Worm (Caenorhabditis elegans) whole organism, L4 larva: ENCODE data around the gene sra-28.

Experiments used
- F26F4.8 ChIP-seq: fragments of 200-800 bp; sonication (Bioruptor generic); conservative IDR thresholded peaks from 2 replicates; pipeline ENCODE4 v1.3.6; 2022; ENCODE audit warnings: missing genetic modification characterization, missing compliant biosample characterization
- Y5F2A.4 ChIP-seq: fragments of 200-800 bp; sonication (Bioruptor generic); optimal IDR thresholded peaks from 2 replicates; lab custom pipeline; 2018; ENCODE audit warnings: mild to moderate bottlenecking, missing genetic modification characterization, missing compliant biosample characterization
- ZK337.2 ChIP-seq: fragments of 200-800 bp; sonication (Bioruptor generic); IDR thresholded peaks from 2 replicates; pipeline ENCODE4 v1.3.6; 2022; ENCODE audit warnings: missing genetic modification reagents, missing genetic modification characterization, missing compliant biosample characterization
- ZK546.5 ChIP-seq, 2 experiments: sonication (generic microtip); optimal IDR thresholded peaks; 2 replicates each; lab custom pipeline; 2017; ENCODE audit warnings: missing biosample characterization in 2 of 2, missing genetic modification characterization in 2 of 2
- aha-1 ChIP-seq: fragments of 150-350 bp; peaks from one replicate; lab custom pipeline; 2014; ENCODE audit warnings: missing biosample characterization, missing genetic modification characterization
- arid-1 ChIP-seq: fragments of 200-800 bp; sonication (Bioruptor generic); conservative IDR thresholded peaks from 2 replicates; pipeline ENCODE4 v1.3.6; 2022; ENCODE audit warnings: missing genetic modification reagents, missing genetic modification characterization, missing compliant biosample characterization
- attf-4 ChIP-seq: sonication (generic microtip); optimal IDR thresholded peaks from 3 replicates; lab custom pipeline; 2017; ENCODE audit warnings: missing biosample characterization, missing genetic modification characterization
- ceh-28 ChIP-seq: fragments of 150-350 bp; optimal IDR thresholded peaks from 2 replicates; lab custom pipeline; 2014; ENCODE audit warnings: missing biosample characterization, missing genetic modification reagents, missing genetic modification characterization
- ceh-44 ChIP-seq: fragments of 200-800 bp; sonication (Bioruptor generic); IDR thresholded peaks from 2 replicates; pipeline ENCODE4 v1.3.6; 2022; ENCODE audit warnings: missing genetic modification reagents, missing genetic modification characterization, missing compliant biosample characterization
- ceh-62 ChIP-seq: sonication (generic microtip); optimal IDR thresholded peaks from 2 replicates; lab custom pipeline; 2017; ENCODE audit warnings: missing biosample characterization, missing genetic modification characterization
- cey-2 ChIP-seq: sonication (generic microtip); optimal IDR thresholded peaks from 3 replicates; lab custom pipeline; 2017; ENCODE audit warnings: missing genetic modification characterization, mild to moderate bottlenecking, missing compliant biosample characterization, antibody characterized with exemption, borderline replicate concordance; ENCODE audit not compliant: insufficient read depth
- daf-16 ChIP-seq, 3 experiments: sonication (generic microtip); optimal IDR thresholded peaks; 2 replicates each; lab custom pipeline; 2016 to 2017; ENCODE audit warnings: missing genetic modification characterization in 3 of 3, missing genetic modification reagents in 3 of 3, mild to moderate bottlenecking in 2 of 3, missing compliant biosample characterization in 2 of 3, missing biosample characterization in 1 of 3, moderate library complexity in 1 of 3
- daf-8 ChIP-seq: fragments of 200-800 bp; sonication (Bioruptor generic); IDR thresholded peaks from 2 replicates; pipeline ENCODE4 v1.3.6; 2022; ENCODE audit warnings: missing genetic modification characterization, missing compliant biosample characterization
- dmd-8 ChIP-seq: fragments of 200-800 bp; sonication (Bioruptor generic); IDR thresholded peaks from 2 replicates; pipeline ENCODE4 v1.3.6; 2022; ENCODE audit warnings: missing genetic modification characterization, missing compliant biosample characterization
- dmd-9 ChIP-seq: fragments of 200-800 bp; sonication (Bioruptor generic); IDR thresholded peaks from 2 replicates; pipeline ENCODE4 v1.3.6; 2022; ENCODE audit warnings: missing genetic modification reagents, missing genetic modification characterization, missing compliant biosample characterization
- dpl-1 ChIP-seq: fragments of 150-350 bp; optimal IDR thresholded peaks from 2 replicates; lab custom pipeline; 2014; ENCODE audit warnings: missing biosample characterization, missing genetic modification reagents, missing genetic modification characterization
- dve-1 ChIP-seq: sonication (generic microtip); optimal IDR thresholded peaks from 2 replicates; lab custom pipeline; 2017; ENCODE audit warnings: antibody characterized with exemption, mild to moderate bottlenecking, missing genetic modification characterization, missing compliant biosample characterization; ENCODE audit not compliant: insufficient read depth
- fos-1 ChIP-seq: fragments of 150-350 bp; optimal IDR thresholded peaks from 2 replicates; lab custom pipeline; 2014; ENCODE audit warnings: missing biosample characterization, missing genetic modification characterization
- gei-8 ChIP-seq: fragments of 200-800 bp; sonication (Bioruptor generic); optimal IDR thresholded peaks from 2 replicates; lab custom pipeline; 2018; ENCODE audit warnings: mild to moderate bottlenecking, missing genetic modification characterization, missing compliant biosample characterization
- hlh-11 ChIP-seq: fragments of 200-800 bp; sonication (Bioruptor generic); optimal IDR thresholded peaks from 2 replicates; lab custom pipeline; 2018; ENCODE audit warnings: mild to moderate bottlenecking, missing genetic modification characterization, missing compliant biosample characterization
- hlh-30 ChIP-seq: sonication (generic microtip); optimal IDR thresholded peaks from 2 replicates; lab custom pipeline; 2017; ENCODE audit warnings: antibody characterized with exemption, mild to moderate bottlenecking, missing genetic modification characterization, missing compliant biosample characterization; ENCODE audit not compliant: insufficient read depth
- hmg-1.1 ChIP-seq: fragments of 200-800 bp; sonication (Bioruptor generic); IDR thresholded peaks from 2 replicates; pipeline ENCODE4 v1.3.6; 2022; ENCODE audit warnings: missing genetic modification reagents, missing genetic modification characterization, missing compliant biosample characterization
- lin-1 ChIP-seq: fragments of 200-800 bp; sonication (Bioruptor generic); IDR thresholded peaks from 2 replicates; pipeline ENCODE4 v1.3.6; 2022; ENCODE audit warnings: missing genetic modification reagents, missing genetic modification characterization, missing compliant biosample characterization
- lsy-2 ChIP-seq, 2 experiments: fragments of 150-350 bp in 1 of 2; sonication (generic microtip) in 1 of 2; optimal IDR thresholded peaks; 2 replicates each; lab custom pipeline; 2014 to 2017; ENCODE audit warnings: missing biosample characterization in 2 of 2, missing genetic modification characterization in 2 of 2
- madf-9 ChIP-seq: fragments of 200-800 bp; sonication (Bioruptor generic); conservative IDR thresholded peaks from 2 replicates; pipeline ENCODE4 v1.3.6; 2022; ENCODE audit warnings: missing genetic modification reagents, missing genetic modification characterization, missing compliant biosample characterization
- mdl-1 ChIP-seq, 2 experiments: fragments of 150-350 bp in 1 of 2; sonication (generic microtip) in 1 of 2; optimal IDR thresholded peaks; 2 replicates each; lab custom pipeline; 2014 to 2017; ENCODE audit warnings: missing biosample characterization in 2 of 2, missing genetic modification characterization in 2 of 2
- mep-1 ChIP-seq: fragments of 150-350 bp; sonication (generic microtip); optimal IDR thresholded peaks from 3 replicates; lab custom pipeline; 2014; ENCODE audit warnings: missing biosample characterization, missing genetic modification characterization
- mxl-2 ChIP-seq: fragments of 200-800 bp; sonication (Bioruptor generic); conservative IDR thresholded peaks from 2 replicates; pipeline ENCODE4 v1.3.6; 2022; ENCODE audit warnings: missing genetic modification reagents, missing genetic modification characterization, missing compliant biosample characterization
- nhr-11 ChIP-seq: fragments of 150-350 bp; optimal IDR thresholded peaks from 2 replicates; lab custom pipeline; 2014; ENCODE audit warnings: missing biosample characterization, missing genetic modification characterization
- nhr-28 ChIP-seq: fragments of 150-350 bp; optimal IDR thresholded peaks from 2 replicates; lab custom pipeline; 2014; ENCODE audit warnings: missing biosample characterization, missing genetic modification characterization
- pha-4 ChIP-seq, 2 experiments: fragments of 150-350 bp in 1 of 2; fragments of 200-800 bp in 1 of 2; sonication (Bioruptor generic) in 1 of 2; IDR thresholded peaks in 1 of 2; optimal IDR thresholded peaks in 1 of 2; 2 replicates each; pipeline versions ENCODE4 v1.3.6 to Lab custom; 2014 to 2022; ENCODE audit warnings: missing genetic modification characterization in 2 of 2, missing genetic modification reagents in 2 of 2, missing biosample characterization in 1 of 2, missing compliant biosample characterization in 1 of 2
- saeg-2 ChIP-seq: fragments of 200-800 bp; sonication (Bioruptor generic); IDR thresholded peaks from 2 replicates; pipeline ENCODE4 v1.3.6; 2022; ENCODE audit warnings: missing genetic modification reagents, missing genetic modification characterization, missing compliant biosample characterization
- set-16 ChIP-seq: fragments of 200-800 bp; sonication (Bioruptor generic); IDR thresholded peaks from 2 replicates; pipeline ENCODE4 v1.3.6; 2022; ENCODE audit warnings: missing genetic modification reagents, missing genetic modification characterization, missing compliant biosample characterization
- spr-1 ChIP-seq: sonication (generic microtip); optimal IDR thresholded peaks from 2 replicates; lab custom pipeline; 2016; ENCODE audit warnings: mild to moderate bottlenecking, missing genetic modification characterization, missing compliant biosample characterization
- spr-3 ChIP-seq: fragments of 200-800 bp; sonication (Bioruptor generic); optimal IDR thresholded peaks from 2 replicates; lab custom pipeline; 2018; ENCODE audit warnings: mild to moderate bottlenecking, missing genetic modification characterization, missing compliant biosample characterization
- tag-97 ChIP-seq: fragments of 200-800 bp; sonication (Bioruptor generic); IDR thresholded peaks from 2 replicates; pipeline ENCODE4 v1.3.6; 2022; ENCODE audit warnings: missing genetic modification characterization, missing compliant biosample characterization
- tra-1 ChIP-seq: fragments of 200-800 bp; sonication (Bioruptor generic); IDR thresholded peaks from 2 replicates; pipeline ENCODE4 v1.3.6; 2022; ENCODE audit warnings: missing genetic modification reagents, missing genetic modification characterization, missing compliant biosample characterization
- unc-130 ChIP-seq: sonication (generic microtip); optimal IDR thresholded peaks from 2 replicates; lab custom pipeline; 2016; ENCODE audit warnings: missing genetic modification reagents, missing genetic modification characterization, missing compliant biosample characterization
- unc-62 ChIP-seq, 3 experiments: fragments of 150-350 bp in 1 of 3; sonication (generic microtip); optimal IDR thresholded peaks in 2 of 3; peaks in 1 of 3; 1 replicate in 1 of 3; 2 replicates in 2 of 3; lab custom pipeline; 2014 to 2017; ENCODE audit warnings: missing biosample characterization in 3 of 3, missing genetic modification characterization in 3 of 3, missing genetic modification reagents in 3 of 3, missing genotype in 1 of 3
- vab-7 ChIP-seq: fragments of 200-800 bp; sonication (Bioruptor generic); IDR thresholded peaks from 2 replicates; pipeline ENCODE4 v1.3.6; 2022; ENCODE audit warnings: missing genetic modification reagents, missing genetic modification characterization, missing compliant biosample characterization
- zfp-2 ChIP-seq: sonication (generic microtip); optimal IDR thresholded peaks from 2 replicates; lab custom pipeline; 2016; ENCODE audit warnings: mild to moderate bottlenecking, missing genetic modification characterization, missing compliant biosample characterization
- zfp-3 ChIP-seq: fragments of 200-800 bp; sonication (Bioruptor generic); conservative IDR thresholded peaks from 2 replicates; pipeline ENCODE4 v1.3.6; 2022; ENCODE audit warnings: missing genetic modification reagents, missing genetic modification characterization, missing compliant biosample characterization
- ztf-7 ChIP-seq: fragments of 150-350 bp; optimal IDR thresholded peaks from 2 replicates; lab custom pipeline; 2014; ENCODE audit warnings: missing biosample characterization, missing genetic modification characterization

Gene sra-28

DNA sequence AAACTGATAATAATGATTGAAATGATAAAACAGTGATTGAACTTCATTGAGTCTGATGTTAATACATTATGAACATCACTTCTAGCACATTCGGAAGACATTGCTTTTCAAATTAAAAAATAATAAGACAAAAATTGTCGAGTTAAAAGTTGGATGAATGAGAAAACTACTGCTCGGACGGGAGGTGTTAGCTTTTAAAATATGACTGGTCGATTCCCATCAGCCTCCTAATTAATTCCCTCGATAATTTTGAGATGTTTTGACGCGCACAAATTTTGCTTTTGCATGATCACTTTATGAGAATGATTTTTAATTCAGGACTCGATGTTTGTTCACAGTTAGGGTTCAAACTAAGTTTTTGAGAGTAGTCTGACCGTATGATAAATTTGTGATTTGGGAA lies at the start of gene sra-28:
Gene sra-28 (minus strand): TSS at position 101 of the 400 bp plus-strand sequence.
- TF ChIP-seq ZK337.2 (GFP tag; lab: Robert Waterston, UW) (no peak), spr-3 (GFP tag; lab: Kevin White, UChicago) (no peak), Y5F2A.4 (GFP tag; lab: Kevin White, UChicago) (no peak), saeg-2 (GFP tag; lab: Robert Waterston, UW) (no peak), ceh-28 (tag; lab: Kevin White, UChicago) (no peak), dve-1 (tag; lab: Kevin White, UChicago) (no peak), unc-62 (GFP tag; optimal IDR thresholded peaks at IDR 0.05 in 1 of 2; lab: Kevin White, UChicago) (no peak), unc-62 (tag; optimal IDR thresholded peaks at IDR 0.05; lab: Kevin White, UChicago) (no peak), zfp-3 (GFP tag; lab: Robert Waterston, UW) (no peak)

DNA sequence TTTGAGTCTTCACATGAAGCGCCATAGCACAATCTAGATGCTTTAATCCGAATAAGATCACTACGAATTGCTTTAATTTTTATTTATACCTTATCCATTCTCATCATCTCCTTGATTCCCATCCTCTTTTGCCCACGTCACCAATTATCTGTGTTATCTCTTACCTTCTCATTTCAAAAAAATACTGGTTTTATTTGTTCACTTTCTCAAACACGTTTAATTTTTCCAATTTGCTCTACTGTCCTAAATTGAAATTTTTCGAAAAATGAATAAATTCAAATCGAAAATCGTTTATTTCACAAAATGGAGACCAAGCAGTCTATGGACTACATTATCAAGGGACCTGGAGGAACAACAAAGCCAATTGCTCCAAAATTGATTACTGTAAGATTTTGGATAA lies 48.3 kb upstream of the sra-28 start, which contains the start of gene F54H5.3:
Gene F54H5.3 (plus strand): TSS at position 301 of the 400 bp plus-strand sequence.
- TF ChIP-seq ztf-7 (no peak), pha-4 (GFP tag; IDR thresholded peaks at IDR 0.05; lab: Robert Waterston, UW) (no peak), pha-4 (tag; optimal IDR thresholded peaks at IDR 0.05; lab: Kevin White, UChicago) (no peak), nhr-11 (no peak), set-16 (GFP tag; lab: Robert Waterston, UW) (no peak), vab-7 (GFP tag; lab: Robert Waterston, UW) (no peak), zfp-2 (tag; lab: Kevin White, UChicago) (no peak), madf-9 (no peak), spr-1 (no peak), lsy-2 (tag; optimal IDR thresholded peaks at IDR 0.05; lab: Kevin White, UChicago) (no peak), unc-130 (no peak), tag-97 (no peak), daf-8 (GFP tag; lab: Robert Waterston, UW) (no peak), hmg-1.1 (GFP tag; lab: Robert Waterston, UW) (no peak), attf-4 (tag; lab: Kevin White, UChicago) (no peak), daf-16 (GFP tag; optimal IDR thresholded peaks at IDR 0.05; lab: Kevin White, UChicago) (no peak), daf-16 (tag; optimal IDR thresholded peaks at IDR 0.05; lab: Kevin White, UChicago) (no peak), mep-1 (tag; lab: Kevin White, UChicago) (no peak), arid-1 (GFP tag; lab: Robert Waterston, UW) (no peak), aha-1 (tag; lab: Kevin White, UChicago) (no peak), dpl-1 (no peak)

- TF ChIP-seq hmg-1.1 (GFP tag; lab: Robert Waterston, UW) (no peak), dve-1 (tag; lab: Kevin White, UChicago) (no peak), mep-1 (tag; lab: Kevin White, UChicago) (no peak), hlh-11 (peak; percentile 19), aha-1 (tag; lab: Kevin White, UChicago) (peak; percentile 23), tra-1 (0 out of 2 replicates have a peak, but pooled peaks have one; percentile 38), mdl-1 (tag; optimal IDR thresholded peaks at IDR 0.05; lab: Kevin White, UChicago) (peak in 1 of 2 experiments; percentile 18), unc-130 (no peak), nhr-28 (peak; percentile 37), unc-62 (GFP tag; optimal IDR thresholded peaks at IDR 0.05 in 1 of 2; lab: Kevin White, UChicago) (peak in 1 of 2 experiments; percentile 39), unc-62 (tag; optimal IDR thresholded peaks at IDR 0.05; lab: Kevin White, UChicago) (no peak), ZK546.5 (tag; optimal IDR thresholded peaks at IDR 0.05; lab: Kevin White, UChicago) (no peak), cey-2 (peak; percentile 19)
- TF ChIP-seq, all 104 proteins: peak for 7
Measured at ce11 chrII:6619007-6619406, 45.4 kb upstream of the sra-28 start.

DNA sequence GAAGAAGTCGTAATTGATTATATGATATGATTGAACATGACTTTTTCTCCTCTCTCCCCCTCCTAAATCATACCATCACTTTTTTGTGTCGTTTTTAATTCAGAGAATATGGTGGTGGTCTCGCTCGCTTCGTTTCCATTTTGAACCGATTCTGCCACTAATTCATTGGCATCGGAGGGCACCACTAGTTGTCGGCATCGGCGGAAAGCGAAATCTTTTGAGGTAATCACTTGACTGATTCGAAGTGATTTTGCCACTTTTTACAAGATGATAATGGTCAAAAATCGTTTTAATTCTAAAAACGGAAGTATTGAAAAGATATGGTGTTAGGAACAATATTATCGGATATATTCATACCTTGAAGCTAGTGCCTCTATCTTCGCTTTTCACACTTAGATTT lies 43.2 kb upstream of the sra-28 start, which contains the start of gene klf-3:
Gene klf-3 (plus strand): TSS at position 109 of the 400 bp plus-strand sequence.
- TF ChIP-seq ceh-62 (tag; lab: Kevin White, UChicago) (no peak), F26F4.8 (GFP tag; lab: Robert Waterston, UW) (no peak), ceh-44 (GFP tag; lab: Robert Waterston, UW) (no peak), hlh-30 (tag; lab: Kevin White, UChicago) (no peak), dmd-8 (no peak), hmg-1.1 (GFP tag; lab: Robert Waterston, UW) (no peak), dmd-9 (GFP tag; lab: Robert Waterston, UW) (no peak), lin-1 (GFP tag; lab: Robert Waterston, UW) (no peak), saeg-2 (GFP tag; lab: Robert Waterston, UW) (no peak), gei-8 (GFP tag; lab: Kevin White, UChicago) (no peak), mxl-2 (no peak), fos-1 (tag; lab: Kevin White, UChicago) (no peak), daf-8 (GFP tag; lab: Robert Waterston, UW) (no peak)
